Fruit fly (Drosophila melanogaster): Measurements from ENCODE around the gene CG13984.
A peak's percentile ranks its signal among the peaks of the same experiment; 100 is the strongest.

Gene CG13984

DNA sequence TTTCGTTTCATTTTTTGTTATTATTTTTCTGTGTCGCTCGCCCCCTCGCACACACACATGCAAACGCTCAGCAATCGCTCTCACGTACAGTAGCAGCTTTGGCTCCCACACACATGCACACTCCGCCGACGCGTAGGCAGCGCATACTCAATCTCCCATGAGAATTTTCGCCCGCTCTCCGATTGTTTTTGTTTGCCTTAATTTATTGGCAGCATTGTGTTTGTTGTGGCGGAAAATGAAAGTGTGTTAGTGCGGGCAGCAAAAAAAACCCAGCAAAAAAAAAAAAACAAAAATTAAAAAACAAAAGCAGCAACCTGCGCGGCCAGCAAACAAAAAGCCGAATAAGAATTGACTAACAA, 15.7 kb downstream of the CG13984 start (continued):
- no peak for TF ChIP-seq pdm3 (GFP tag; optimal IDR thresholded peaks at IDR 0.05)
- peak in 1 of 2 experiments; percentile 43 for TF ChIP-seq salr (GFP tag; optimal IDR thresholded peaks at IDR 0.05)
- peak; percentile 87 to 91 for TF ChIP-seq ss (GFP tag; optimal IDR thresholded peaks at IDR 0.05)
- TF ChIP-seq CG32006 (GFP tag; optimal IDR thresholded peaks at IDR 0.05) = peak; percentile 71
- peak; percentile 65; the same call in 1 of the 2 replicates for TF ChIP-seq CG11294 (GFP tag; IDR thresholded peaks at IDR 0.05)
- peak; percentile 87 for TF ChIP-seq CG6808 (GFP tag; optimal IDR thresholded peaks at IDR 0.05)

DNA sequence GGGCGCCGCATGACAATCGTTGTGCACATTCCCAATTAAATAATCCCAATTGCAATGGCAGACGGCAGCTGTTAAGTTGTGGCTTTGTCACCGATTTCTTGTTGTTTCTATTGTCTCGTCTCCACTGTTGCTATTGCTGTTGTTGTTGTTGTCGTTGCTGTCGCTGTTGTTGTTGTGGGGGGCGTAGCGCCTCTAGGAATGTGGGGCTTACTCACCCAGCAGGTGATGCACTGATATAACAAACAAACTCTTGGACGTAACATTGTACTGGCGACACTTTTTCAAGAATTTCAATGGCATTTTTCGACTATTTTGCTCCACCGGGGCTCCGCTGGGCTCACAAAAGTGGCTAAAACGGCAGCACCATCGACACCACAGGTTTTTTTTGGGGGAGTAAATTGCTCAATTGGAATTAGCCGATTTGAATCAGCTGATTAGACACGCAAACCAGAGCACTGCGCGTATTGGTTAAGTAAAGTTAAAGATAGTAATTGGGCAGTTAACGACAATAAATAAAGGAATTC, 29.3 kb downstream of the CG13984 start:
- no peak for TF ChIP-seq Lpt (GFP tag; optimal IDR thresholded peaks at IDR 0.05)
- TF ChIP-seq fd85E (GFP tag; optimal IDR thresholded peaks at IDR 0.05) = no peak
- TF ChIP-seq lz (GFP tag; optimal IDR thresholded peaks at IDR 0.05) = no peak

DNA sequence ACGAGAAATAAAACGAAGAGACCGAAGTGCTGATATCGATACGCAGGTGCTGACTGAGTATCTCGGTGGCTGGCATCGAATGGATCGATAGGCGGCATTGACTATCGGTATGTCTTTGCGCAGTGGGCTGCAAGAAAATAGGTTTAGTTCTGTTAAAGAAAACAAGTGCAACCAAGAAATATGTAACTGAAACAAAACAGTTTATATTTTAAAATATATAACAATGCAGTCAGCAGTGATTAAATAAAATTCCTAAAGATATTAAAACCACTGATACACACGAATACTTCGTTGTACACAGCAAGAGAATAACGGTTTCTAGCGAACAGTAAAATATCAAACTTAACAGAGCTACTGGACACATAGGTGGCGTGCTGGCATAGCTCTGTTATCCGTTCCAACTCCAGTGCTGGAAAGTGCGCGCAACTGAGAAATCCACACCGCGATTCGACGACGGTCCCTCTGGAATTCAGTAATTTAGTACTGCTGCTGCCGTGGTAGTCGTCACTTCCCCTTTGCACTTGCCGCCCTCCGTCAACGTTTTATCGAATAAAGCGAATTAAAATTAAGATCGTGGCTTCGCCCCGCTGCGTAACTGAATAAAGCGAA, 29.9 kb downstream of the CG13984 start, which contains the start of the genes Pez and Cpr:
Pez (minus strand) TSS at position 305 of the 609 bp plus-strand sequence.
Cpr (plus strand) TSS at position 470 of the 609 bp plus-strand sequence.
- no peak for TF ChIP-seq Hr4 (GFP tag; optimal IDR thresholded peaks at IDR 0.05)
- TF ChIP-seq ss (GFP tag; optimal IDR thresholded peaks at IDR 0.05) = no peak
- no peak for TF ChIP-seq CG6276 (GFP tag; optimal IDR thresholded peaks at IDR 0.05)
- no peak for TF ChIP-seq CG8119 (GFP tag; IDR thresholded peaks at IDR 0.05)
- TF ChIP-seq cyc (GFP tag; optimal IDR thresholded peaks at IDR 0.05) = peak; percentile 21
- no peak for TF ChIP-seq CG10669 (GFP tag; optimal IDR thresholded peaks at IDR 0.05)
- no peak for TF ChIP-seq CG32006 (GFP tag; optimal IDR thresholded peaks at IDR 0.05)
- TF ChIP-seq acj6 (GFP tag; optimal IDR thresholded peaks at IDR 0.05) = no peak
- no peak for TF ChIP-seq CG3919 (GFP tag; optimal IDR thresholded peaks at IDR 0.05)
- peak; percentile 56; the same call in 1 of the 3 replicates for TF ChIP-seq eg (GFP tag; IDR thresholded peaks at IDR 0.05)
- TF ChIP-seq lz (GFP tag; optimal IDR thresholded peaks at IDR 0.05) = peak; percentile 24
- no peak for TF ChIP-seq Hr38 (GFP tag; optimal IDR thresholded peaks at IDR 0.05)
- TF ChIP-seq Eip93F (GFP tag; optimal IDR thresholded peaks at IDR 0.05) = peak; percentile 7
- peak; percentile 23 for TF ChIP-seq topi (GFP tag; optimal IDR thresholded peaks at IDR 0.05)
- no peak for TF ChIP-seq Gug (GFP tag; IDR thresholded peaks at IDR 0.05)
- TF ChIP-seq Ets96B (tag; optimal IDR thresholded peaks at IDR 0.05) = no peak
- TF ChIP-seq net (GFP tag; optimal IDR thresholded peaks at IDR 0.05) = no peak
- no peak for TF ChIP-seq CG10631 (GFP tag; optimal IDR thresholded peaks at IDR 0.05)
- no peak for TF ChIP-seq svp (GFP tag)
- no peak for TF ChIP-seq dac (GFP tag; optimal IDR thresholded peaks at IDR 0.05)
- TF ChIP-seq Sox15 (GFP tag; optimal IDR thresholded peaks at IDR 0.05) = no peak
- TF ChIP-seq pdm3 (GFP tag; optimal IDR thresholded peaks at IDR 0.05) = no peak
- no peak for TF ChIP-seq Ets21C (GFP tag; optimal IDR thresholded peaks at IDR 0.05)
- TF ChIP-seq Smox (GFP tag; optimal IDR thresholded peaks at IDR 0.05) = no peak
- no peak for TF ChIP-seq dsx (GFP tag; optimal IDR thresholded peaks at IDR 0.05; ENCODE audit: poor library complexity, severe bottlenecking)
- TF ChIP-seq CG11902 (GFP tag; optimal IDR thresholded peaks at IDR 0.05) = no peak
- no peak for TF ChIP-seq CG4318 (GFP tag; optimal IDR thresholded peaks at IDR 0.05)
- TF ChIP-seq vri (GFP tag; optimal IDR thresholded peaks at IDR 0.05) = peak; percentile 33
- TF ChIP-seq CG8632 (GFP tag; optimal IDR thresholded peaks at IDR 0.05) = no peak
- TF ChIP-seq CG6163 (GFP tag; IDR thresholded peaks at IDR 0.05) = peak; percentile 47
- TF ChIP-seq CG31627 (GFP tag; optimal IDR thresholded peaks at IDR 0.05) = peak; percentile 26
- no peak for TF ChIP-seq Eip75B (GFP tag; optimal IDR thresholded peaks at IDR 0.05)
- no peak for TF ChIP-seq CG11762 (GFP tag; optimal IDR thresholded peaks at IDR 0.05; ENCODE audit: insufficient read depth)
- TF ChIP-seq CG11294 (GFP tag; IDR thresholded peaks at IDR 0.05) = no peak
- no peak for TF ChIP-seq Sox102F (GFP tag; optimal IDR thresholded peaks at IDR 0.05)
- no peak for TF ChIP-seq fd59A (GFP tag; optimal IDR thresholded peaks at IDR 0.05)
- TF ChIP-seq CG7368 (GFP tag; optimal IDR thresholded peaks at IDR 0.05) = no peak
- no peak for TF ChIP-seq OdsH (GFP tag; optimal IDR thresholded peaks at IDR 0.05)
- TF ChIP-seq CG16779 (tag; optimal IDR thresholded peaks at IDR 0.05) = no peak
- no peak for TF ChIP-seq Met (GFP tag; optimal IDR thresholded peaks at IDR 0.05)
- TF ChIP-seq Blimp-1 (GFP tag; optimal IDR thresholded peaks at IDR 0.05) = no peak
- TF ChIP-seq CG6792 (GFP tag; optimal IDR thresholded peaks at IDR 0.05) = no peak
- no peak for TF ChIP-seq fd85E (GFP tag; optimal IDR thresholded peaks at IDR 0.05)
- no peak for TF ChIP-seq Hr39 (GFP tag; optimal IDR thresholded peaks at IDR 0.05)

Data from whole organism, prepupa.